Worm (Caenorhabditis elegans): Measurements from ENCODE around the gene F55H2.5.

The F55H2.5 gene

ce11 chrIII:9467095-9467494, 44.2 kb upstream of the F55H2.5 start, which contains the start of gene baf-1 (continued):
- TF ChIP-seq tbx-2 (tag; optimal IDR thresholded peaks at IDR 0.05) (peak; percentile 60), efl-1 (optimal IDR thresholded peaks at IDR 0.05) (peak; percentile 75 to 77), efl-1 (GFP tag; optimal IDR thresholded peaks at IDR 0.05 in 1 of 2) (peak; percentile 70 to 97), isw-1 (GFP tag; IDR thresholded peaks at IDR 0.05) (peak; percentile 57), fkh-10 (GFP tag; optimal IDR thresholded peaks at IDR 0.05) (no peak), pax-3 (tag; optimal IDR thresholded peaks at IDR 0.05) (peak; percentile 19), unc-86 (tag; optimal IDR thresholded peaks at IDR 0.05) (peak; percentile 17), rnt-1 (tag; optimal IDR thresholded peaks at IDR 0.05) (peak; percentile 83), F16B12.6 (tag; optimal IDR thresholded peaks at IDR 0.05) (peak; percentile 40), grh-1 (GFP tag; IDR thresholded peaks at IDR 0.05) (no peak), sox-4 (tag; optimal IDR thresholded peaks at IDR 0.05) (peak; percentile 26), C16A3.4 (tag; optimal IDR thresholded peaks at IDR 0.05) (peak; percentile 50), ztf-11 (tag; optimal IDR thresholded peaks at IDR 0.05) (peak in 1 of 2 experiments; percentile 10), nhr-90 (tag; optimal IDR thresholded peaks at IDR 0.05; ENCODE audit: poor library complexity) (peak; percentile 77), blmp-1 (tag; optimal IDR thresholded peaks at IDR 0.05) (peak; percentile 30), jun-1 (tag; optimal IDR thresholded peaks at IDR 0.05) (peak; percentile 15)

ce11 chrIII:9467857-9468256, 43.4 kb upstream of the F55H2.5 start, which contains the start of gene tag-342:
Gene tag-342 (plus strand): TSS chrIII:9468157.
- no peak for TF ChIP-seq sptf-1 (tag; optimal IDR thresholded peaks at IDR 0.05)
- TF ChIP-seq ceh-88 (GFP tag; IDR thresholded peaks at IDR 0.05): no peak
- no peak for TF ChIP-seq efl-3 (GFP tag; optimal IDR thresholded peaks at IDR 0.05)
- no peak for TF ChIP-seq ztf-11 (tag; optimal IDR thresholded peaks at IDR 0.05)

- TF ChIP-seq nhr-84 (tag; optimal IDR thresholded peaks at IDR 0.05): no peak
- no peak for TF ChIP-seq ama-1 (optimal IDR thresholded peaks at IDR 0.05)
- no peak for TF ChIP-seq lin-39 (tag; optimal IDR thresholded peaks at IDR 0.05)
- no peak for TF ChIP-seq nhr-237 (tag; optimal IDR thresholded peaks at IDR 0.05)
- TF ChIP-seq zag-1 (tag; optimal IDR thresholded peaks at IDR 0.05): no peak
- no peak for TF ChIP-seq nhr-77 (tag; optimal IDR thresholded peaks at IDR 0.05)
- no peak for TF ChIP-seq nhr-90 (tag; optimal IDR thresholded peaks at IDR 0.05; ENCODE audit: poor library complexity)
- TF ChIP-seq aly-2 (tag; optimal IDR thresholded peaks at IDR 0.05): no peak
- TF ChIP-seq nhr-76 (tag; optimal IDR thresholded peaks at IDR 0.05): no peak
- TF ChIP-seq unc-98 (GFP tag; IDR thresholded peaks at IDR 0.05): no peak
- no peak for TF ChIP-seq isw-1 (GFP tag; IDR thresholded peaks at IDR 0.05)
- TF ChIP-seq sptf-1 (tag; optimal IDR thresholded peaks at IDR 0.05): no peak
- TF ChIP-seq ceh-88 (GFP tag; IDR thresholded peaks at IDR 0.05): no peak
- TF ChIP-seq mef-2 (tag; optimal IDR thresholded peaks at IDR 0.05): no peak
Observed at ce11 chrIII:9471996-9472395, 39.3 kb upstream of the F55H2.5 start.

ce11 chrIII:9472464-9472863, 38.8 kb upstream of the F55H2.5 start:
- TF ChIP-seq nhr-84 (tag; optimal IDR thresholded peaks at IDR 0.05) (no peak), egl-13 (tag; optimal IDR thresholded peaks at IDR 0.05) (no peak), skn-1 (tag; optimal IDR thresholded peaks at IDR 0.05) (no peak), blmp-1 (tag; optimal IDR thresholded peaks at IDR 0.05) (no peak), lin-39 (tag; optimal IDR thresholded peaks at IDR 0.05) (no peak), Y116A8C.19 (tag; optimal IDR thresholded peaks at IDR 0.05; ENCODE audit: borderline replicate concordance) (no peak), ces-1 (GFP tag; optimal IDR thresholded peaks at IDR 0.05) (no peak), alr-1 (tag; optimal IDR thresholded peaks at IDR 0.05; ENCODE audit: borderline replicate concordance) (no peak), efl-3 (GFP tag; optimal IDR thresholded peaks at IDR 0.05) (no peak), ceh-63 (GFP tag; optimal IDR thresholded peaks at IDR 0.05) (no peak), zag-1 (tag; optimal IDR thresholded peaks at IDR 0.05) (no peak), lin-35 (GFP tag; optimal IDR thresholded peaks at IDR 0.05) (no peak), ceh-82 (tag; optimal IDR thresholded peaks at IDR 0.05) (no peak), hlh-4 (tag; optimal IDR thresholded peaks at IDR 0.05) (no peak), nhr-77 (tag; optimal IDR thresholded peaks at IDR 0.05) (no peak), unc-130 (tag; optimal IDR thresholded peaks at IDR 0.05) (no peak), fkh-4 (tag; optimal IDR thresholded peaks at IDR 0.05; ENCODE audit: borderline replicate concordance) (no peak), tlp-1 (tag; optimal IDR thresholded peaks at IDR 0.05) (no peak), lin-13 (GFP tag; optimal IDR thresholded peaks at IDR 0.05) (no peak), C34B4.2 (tag; optimal IDR thresholded peaks at IDR 0.05) (no peak)
